Fruit fly (Drosophila melanogaster) whole organism, embryonic: ENCODE measurements around the gene Rbp1-like.

ENCODE experiments used
- BEAF-32 ChIP-seq: fragments of 200-800 bp; sonication (Bioruptor generic); optimal IDR thresholded peaks from 3 replicates; lab custom pipeline; 2017; ENCODE audit warnings: missing biosample characterization, missing genetic modification characterization, mild to moderate bottlenecking, moderate library complexity, missing genetic modification reagents
- CG10147 ChIP-seq: fragments of 200-800 bp; sonication (Bioruptor generic); optimal IDR thresholded peaks from 2 replicates; lab custom pipeline; 2019; ENCODE audit warnings: missing biosample characterization, mild to moderate bottlenecking, missing genetic modification characterization, moderate library complexity
- CG11085 ChIP-seq: fragments of 200-800 bp; sonication (Bioruptor generic); IDR thresholded peaks from 2 replicates; pipeline ENCODE4 v1.3.6; 2022; ENCODE audit warnings: missing biosample characterization, missing genetic modification characterization
- CG12299 ChIP-seq: fragments of 200-800 bp; sonication (Bioruptor generic); optimal IDR thresholded peaks from 2 replicates; lab custom pipeline; 2018; ENCODE audit warnings: missing biosample characterization, mild to moderate bottlenecking, missing genetic modification characterization
- CG12769 ChIP-seq: fragments of 200-800 bp; sonication (Bioruptor generic); optimal IDR thresholded peaks from 2 replicates; lab custom pipeline; 2019; ENCODE audit warnings: missing biosample characterization, mild to moderate bottlenecking, missing genetic modification characterization, moderate library complexity
- CG13296 ChIP-seq: fragments of 200-800 bp; sonication (Bioruptor generic); optimal IDR thresholded peaks from 3 replicates; lab custom pipeline; 2018; ENCODE audit warnings: missing biosample characterization, mild to moderate bottlenecking, missing genetic modification characterization
- CG13775 ChIP-seq: fragments of 200-800 bp; sonication (Bioruptor generic); optimal IDR thresholded peaks from 3 replicates; lab custom pipeline; 2017; ENCODE audit warnings: missing biosample characterization, mild to moderate bottlenecking, missing genetic modification characterization
- CG13894 ChIP-seq: fragments of 200-800 bp; sonication (Bioruptor generic); optimal IDR thresholded peaks from 3 replicates; lab custom pipeline; 2018; ENCODE audit warnings: missing biosample characterization, mild to moderate bottlenecking, missing genetic modification characterization, moderate library complexity
- CG16863 ChIP-seq: fragments of 200-800 bp; sonication (Bioruptor generic); optimal IDR thresholded peaks from 3 replicates; lab custom pipeline; 2016; ENCODE audit warnings: missing biosample characterization, missing genetic modification characterization
- CG17802 ChIP-seq: fragments of 200-800 bp; sonication (Bioruptor generic); optimal IDR thresholded peaks from 2 replicates; lab custom pipeline; 2018; ENCODE audit warnings: missing biosample characterization, mild to moderate bottlenecking, missing genetic modification characterization, moderate library complexity
- CG2712 ChIP-seq: fragments of 200-800 bp; optimal IDR thresholded peaks from 3 replicates; lab custom pipeline; 2019; ENCODE audit warnings: missing biosample characterization, mild to moderate bottlenecking, missing genetic modification characterization, moderate library complexity
- CG2875 ChIP-seq: fragments of 200-800 bp; sonication (Bioruptor generic); optimal IDR thresholded peaks from 2 replicates; lab custom pipeline; 2017; ENCODE audit warnings: missing biosample characterization, mild to moderate bottlenecking, missing genetic modification characterization, missing genetic modification reagents
- CG31365 ChIP-seq: fragments of 200-800 bp; sonication (Bioruptor generic); optimal IDR thresholded peaks from 2 replicates; lab custom pipeline; 2018; ENCODE audit warnings: missing biosample characterization, mild to moderate bottlenecking, missing genetic modification characterization
- CG4424 ChIP-seq: fragments of 200-800 bp; sonication (Bioruptor generic); optimal IDR thresholded peaks from 3 replicates; lab custom pipeline; 2016; ENCODE audit warnings: missing biosample characterization, missing genetic modification characterization
- CG4617 ChIP-seq: fragments of 200-800 bp; sonication (Bioruptor generic); optimal IDR thresholded peaks from 3 replicates; lab custom pipeline; 2016; ENCODE audit warnings: missing biosample characterization, missing genetic modification characterization, borderline replicate concordance
- CG8281 ChIP-seq: fragments of 200-800 bp; sonication (Bioruptor generic); optimal IDR thresholded peaks from 2 replicates; lab custom pipeline; 2018; ENCODE audit warnings: missing biosample characterization, mild to moderate bottlenecking, missing genetic modification characterization, moderate library complexity
- CG8924 ChIP-seq: fragments of 200-800 bp; optimal IDR thresholded peaks from 3 replicates; lab custom pipeline; 2019; ENCODE audit warnings: missing biosample characterization, mild to moderate bottlenecking, missing genetic modification characterization, moderate library complexity
- CG9817 ChIP-seq: fragments of 200-800 bp; sonication (Bioruptor generic); optimal IDR thresholded peaks from 2 replicates; lab custom pipeline; 2018; ENCODE audit warnings: missing biosample characterization, mild to moderate bottlenecking, missing genetic modification characterization, moderate library complexity
- CG9932 ChIP-seq: fragments of 200-800 bp; sonication (Bioruptor generic); IDR thresholded peaks from 2 replicates; pipeline ENCODE4 v1.3.6; 2022; ENCODE audit warnings: missing biosample characterization, missing genetic modification characterization
- D ChIP-seq, 2 experiments: fragments of 200-800 bp in 1 of 2; fragments of >200 bp in 1 of 2; sonication (Bioruptor generic) in 1 of 2; optimal IDR thresholded peaks; 2 replicates in 1 of 2; 3 replicates in 1 of 2; lab custom pipeline; 2017; ENCODE audit warnings: mild to moderate bottlenecking in 1 of 2, missing biosample characterization in 1 of 2, missing genetic modification characterization in 1 of 2, missing genetic modification reagents in 1 of 2
- Deaf1 ChIP-seq: fragments of 200-800 bp; optimal IDR thresholded peaks from 3 replicates; lab custom pipeline; 2019; ENCODE audit warnings: missing biosample characterization, mild to moderate bottlenecking, missing genetic modification characterization, moderate library complexity
- Ets97D ChIP-seq: fragments of 200-800 bp; sonication (Bioruptor generic); optimal IDR thresholded peaks from 3 replicates; lab custom pipeline; 2016; ENCODE audit warnings: missing biosample characterization, missing genetic modification characterization
- H15 ChIP-seq: fragments of 200-800 bp; sonication (Bioruptor generic); IDR thresholded peaks from 3 replicates; pipeline ENCODE4 v1.3.6; 2022; ENCODE audit warnings: missing biosample characterization, missing genetic modification characterization
- Hand ChIP-seq: fragments of 200-800 bp; sonication (Bioruptor generic); optimal IDR thresholded peaks from 2 replicates; lab custom pipeline; 2017; ENCODE audit warnings: mild to moderate bottlenecking, missing biosample characterization, missing genetic modification reagents, missing genetic modification characterization
- Hr3 ChIP-seq: fragments of 200-800 bp; sonication (Bioruptor generic); optimal IDR thresholded peaks from 3 replicates; lab custom pipeline; 2016; ENCODE audit warnings: missing biosample characterization, missing genetic modification characterization
- Hr51 ChIP-seq, 2 experiments: fragments of 200-800 bp; sonication (Bioruptor generic); optimal IDR thresholded peaks; 2 replicates in 1 of 2; 3 replicates in 1 of 2; lab custom pipeline; 2016 to 2018; ENCODE audit warnings: missing biosample characterization in 2 of 2, missing genetic modification characterization in 2 of 2, mild to moderate bottlenecking in 1 of 2, moderate library complexity in 1 of 2
- Sox100B ChIP-seq: fragments of 200-800 bp; sonication (Bioruptor generic); optimal IDR thresholded peaks from 3 replicates; lab custom pipeline; 2018; ENCODE audit warnings: missing biosample characterization, mild to moderate bottlenecking, missing genetic modification characterization
- Spps ChIP-seq: fragments of 200-800 bp; sonication (Bioruptor generic); optimal IDR thresholded peaks from 2 replicates; lab custom pipeline; 2018; ENCODE audit warnings: missing biosample characterization, mild to moderate bottlenecking, missing genetic modification characterization
- ap ChIP-seq: fragments of 200-800 bp; sonication (Bioruptor generic); IDR thresholded peaks from 2 replicates; pipeline ENCODE4 v1.3.6; 2022; ENCODE audit warnings: missing biosample characterization, missing genetic modification characterization
- ase ChIP-seq: fragments of 200-800 bp; sonication (Bioruptor generic); IDR thresholded peaks from 3 replicates; pipeline ENCODE4 v1.3.6; 2022; ENCODE audit warnings: missing biosample characterization, missing genetic modification characterization
- bbx ChIP-seq: fragments of 200-800 bp; sonication (Bioruptor generic); IDR thresholded peaks from 2 replicates; pipeline ENCODE4 v1.3.6; 2022; ENCODE audit warnings: missing biosample characterization, missing genetic modification characterization; ENCODE audit not compliant: partially characterized antibody
- ci ChIP-seq: fragments of 200-800 bp; sonication (Bioruptor generic); IDR thresholded peaks from 3 replicates; pipeline ENCODE4 v1.3.6; 2022; ENCODE audit warnings: missing biosample characterization, missing genetic modification characterization
- corto ChIP-seq: fragments of 200-800 bp; sonication (Bioruptor generic); optimal IDR thresholded peaks from 2 replicates; lab custom pipeline; 2016; ENCODE audit warnings: missing biosample characterization, mild to moderate bottlenecking, missing genetic modification characterization, moderate library complexity
- danr ChIP-seq: fragments of 200-800 bp; sonication (Bioruptor generic); IDR thresholded peaks from 2 replicates; pipeline ENCODE4 v1.3.6; 2022; ENCODE audit warnings: missing biosample characterization, missing genetic modification characterization
- eyg ChIP-seq: fragments of 200-800 bp; sonication (Bioruptor generic); optimal IDR thresholded peaks from 3 replicates; lab custom pipeline; 2016; ENCODE audit warnings: missing biosample characterization, missing genetic modification characterization
- fu2 ChIP-seq: fragments of 200-800 bp; sonication (Bioruptor generic); optimal IDR thresholded peaks from 2 replicates; lab custom pipeline; 2016; ENCODE audit warnings: missing biosample characterization, missing genetic modification characterization
- gfzf ChIP-seq: fragments of 200-800 bp; sonication (Bioruptor generic); optimal IDR thresholded peaks from 2 replicates; lab custom pipeline; 2016; ENCODE audit warnings: missing biosample characterization, mild to moderate bottlenecking, missing genetic modification characterization, moderate library complexity
- inv ChIP-seq: fragments of 200-800 bp; sonication (Bioruptor generic); IDR thresholded peaks from 2 replicates; pipeline ENCODE4 v1.3.6; 2022; ENCODE audit warnings: missing biosample characterization, missing genetic modification characterization; ENCODE audit not compliant: partially characterized antibody
- jumu ChIP-seq: fragments of 200-800 bp; sonication (Bioruptor generic); optimal IDR thresholded peaks from 3 replicates; lab custom pipeline; 2016; ENCODE audit warnings: missing biosample characterization, missing genetic modification characterization
- lbe ChIP-seq: fragments of 200-800 bp; sonication (Bioruptor generic); optimal IDR thresholded peaks from 2 replicates; lab custom pipeline; 2016; ENCODE audit warnings: missing biosample characterization, mild to moderate bottlenecking, missing genetic modification characterization
- lmd ChIP-seq: fragments of 200-800 bp; sonication (Bioruptor generic); IDR thresholded peaks from 2 replicates; pipeline ENCODE4 v1.3.6; 2022; ENCODE audit warnings: missing biosample characterization, missing genetic modification characterization
- nau ChIP-seq: fragments of 200-800 bp; sonication (Bioruptor generic); optimal IDR thresholded peaks from 3 replicates; lab custom pipeline; 2017; ENCODE audit warnings: missing biosample characterization, mild to moderate bottlenecking, missing genetic modification characterization, missing genetic modification reagents
- nom ChIP-seq: fragments of 200-800 bp; sonication (Bioruptor generic); optimal IDR thresholded peaks from 2 replicates; lab custom pipeline; 2017; ENCODE audit warnings: missing biosample characterization, missing genetic modification characterization, mild to moderate bottlenecking, moderate library complexity, missing genetic modification reagents
- salm ChIP-seq: fragments of 200-800 bp; sonication (Bioruptor generic); optimal IDR thresholded peaks from 2 replicates; lab custom pipeline; 2018; ENCODE audit warnings: missing biosample characterization, mild to moderate bottlenecking, missing genetic modification characterization
- sens-2 ChIP-seq: fragments of 200-800 bp; sonication (Bioruptor generic); IDR thresholded peaks from 2 replicates; pipeline ENCODE4 v1.3.6; 2022; ENCODE audit warnings: missing biosample characterization, missing genetic modification characterization
- sim ChIP-seq: fragments of 200-800 bp; sonication (Bioruptor generic); IDR thresholded peaks from 2 replicates; pipeline ENCODE4 v1.3.6; 2022; ENCODE audit warnings: missing biosample characterization, missing genetic modification characterization
- sima ChIP-seq: fragments of 200-800 bp; sonication (Bioruptor generic); optimal IDR thresholded peaks from 2 replicates; lab custom pipeline; 2016; ENCODE audit warnings: missing biosample characterization, missing genetic modification characterization
- tup ChIP-seq: fragments of 200-800 bp; sonication (Bioruptor generic); optimal IDR thresholded peaks from 2 replicates; lab custom pipeline; 2016; ENCODE audit warnings: missing biosample characterization, mild to moderate bottlenecking, missing genetic modification characterization, moderate library complexity
- tx ChIP-seq: fragments of 200-800 bp; sonication (Bioruptor generic); optimal IDR thresholded peaks from 2 replicates; lab custom pipeline; 2016; ENCODE audit warnings: missing biosample characterization, missing genetic modification characterization
- zen2 ChIP-seq: fragments of 200-800 bp; sonication (Bioruptor generic); IDR thresholded peaks from 3 replicates; pipeline ENCODE4 v1.3.6; 2022; ENCODE audit warnings: missing biosample characterization, missing genetic modification characterization; ENCODE audit not compliant: partially characterized antibody

Rbp1-like gene

DNA sequence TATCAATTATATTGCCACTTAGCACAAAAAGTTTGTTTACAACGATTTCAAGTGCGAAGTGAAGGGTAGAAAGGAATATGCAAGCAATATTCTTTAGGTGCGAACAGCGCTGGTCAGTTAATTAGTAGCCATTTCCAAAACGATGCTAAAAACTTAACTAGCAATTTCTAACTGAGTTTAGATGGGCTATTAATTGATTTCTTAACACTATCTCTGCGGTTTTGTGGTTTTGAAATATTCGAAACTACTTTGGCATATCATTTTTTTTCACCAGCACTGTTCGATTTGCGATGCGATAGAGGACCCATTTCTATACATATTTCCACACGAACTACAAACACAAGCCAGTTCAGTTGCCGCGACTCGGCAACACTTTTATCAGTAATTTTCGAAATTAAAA lies 8.2 kb downstream of the Rbp1-like start (continued):
- TF ChIP-seq CG16863 (GFP tag; lab: Kevin White, UChicago) (no peak), BEAF-32 (no peak), corto (GFP tag; lab: Kevin White, UChicago) (no peak), ap (GFP tag; lab: Robert Waterston, UW) (no peak), CG9817 (tag; lab: Kevin White, UChicago) (no peak), CG8281 (tag; lab: Kevin White, UChicago) (no peak), CG13894 (tag; lab: Kevin White, UChicago) (no peak), CG12769 (peak; percentile 46), salm (tag; lab: Kevin White, UChicago) (no peak), CG4424 (GFP tag; lab: Kevin White, UChicago) (no peak), tup (no peak), gfzf (no peak), CG9932 (GFP tag; lab: Robert Waterston, UW) (no peak), sens-2 (GFP tag; lab: Robert Waterston, UW) (no peak), bbx (no peak), jumu (GFP tag; lab: Kevin White, UChicago) (no peak), CG31365 (tag; lab: Kevin White, UChicago) (no peak), Hand (no peak), CG4617 (GFP tag; lab: Kevin White, UChicago) (no peak), ci (GFP tag; lab: Robert Waterston, UW) (no peak), Hr3 (GFP tag; lab: Kevin White, UChicago) (no peak), Sox100B (GFP tag; lab: Kevin White, UChicago) (no peak), D (optimal IDR thresholded peaks at IDR 0.05; lab: Kevin White, UChicago) (no peak), D (GFP tag; optimal IDR thresholded peaks at IDR 0.05; lab: Kevin White, UChicago) (no peak), CG2875 (GFP tag; lab: Kevin White, UChicago) (no peak), CG13775 (GFP tag; lab: Kevin White, UChicago) (peak; percentile 12), danr (no peak), CG8924 (tag; lab: Kevin White, UChicago) (peak; percentile 20), CG13296 (GFP tag; lab: Kevin White, UChicago) (no peak), CG2712 (tag; lab: Kevin White, UChicago) (no peak), tx (GFP tag; lab: Kevin White, UChicago) (no peak), lmd (peak; percentile 24; the same call in 1 of the 2 replicates), nau (GFP tag; lab: Kevin White, UChicago) (no peak), eyg (GFP tag; lab: Kevin White, UChicago) (no peak), CG17802 (no peak), ase (no peak), H15 (no peak), Spps (tag; lab: Kevin White, UChicago) (no peak), sima (no peak), Ets97D (GFP tag; lab: Kevin White, UChicago) (no peak), sim (GFP tag; lab: Robert Waterston, UW) (no peak), Hr51 (GFP tag; optimal IDR thresholded peaks at IDR 0.05; lab: Kevin White, UChicago) (no peak), nom (peak; percentile 26), lbe (no peak), CG12299 (no peak), fu2 (GFP tag; lab: Kevin White, UChicago) (no peak), zen2 (GFP tag; lab: Robert Waterston, UW) (no peak), CG11085 (GFP tag; lab: Robert Waterston, UW) (no peak), CG10147 (no peak), Deaf1 (tag; lab: Kevin White, UChicago) (no peak), inv (GFP tag; lab: Robert Waterston, UW) (no peak)
